Worm (Caenorhabditis elegans) whole organism, L2 larva: ENCODE data around the gene cbd-1.

Experiments
- C34F6.9 ChIP-seq: fragments of 150-350 bp; optimal IDR thresholded peaks from 2 replicates; lab custom pipeline; 2014; ENCODE audit warnings: missing biosample characterization, missing genetic modification characterization
- F13H6.1 ChIP-seq: sonication (generic microtip); optimal IDR thresholded peaks from 2 replicates; lab custom pipeline; 2016; ENCODE audit warnings: missing genetic modification characterization, missing compliant biosample characterization
- R02D3.7 ChIP-seq: fragments of 150-350 bp; optimal IDR thresholded peaks from 2 replicates; lab custom pipeline; 2014; ENCODE audit warnings: missing biosample characterization, missing genetic modification characterization
- Y55F3AM.14 ChIP-seq: fragments of 200-800 bp; sonication (Bioruptor generic); optimal IDR thresholded peaks from 2 replicates; lab custom pipeline; 2018; ENCODE audit warnings: mild to moderate bottlenecking, missing genetic modification characterization, missing compliant biosample characterization
- ZK546.5 ChIP-seq: sonication (generic microtip); optimal IDR thresholded peaks from 2 replicates; lab custom pipeline; 2017; ENCODE audit warnings: missing biosample characterization, missing genetic modification characterization
- alr-1 ChIP-seq: fragments of 150-350 bp; optimal IDR thresholded peaks from 2 replicates; lab custom pipeline; 2014; ENCODE audit warnings: missing biosample characterization, missing genetic modification characterization
- aly-2 ChIP-seq: fragments of 150-350 bp; optimal IDR thresholded peaks from 2 replicates; lab custom pipeline; 2014; ENCODE audit warnings: missing biosample characterization, missing genetic modification characterization
- ama-1 ChIP-seq: fragments of 150-350 bp; optimal IDR thresholded peaks from 2 replicates; lab custom pipeline; 2018; ENCODE audit warnings: inconsistent platforms
- blmp-1 ChIP-seq: sonication (generic microtip); optimal IDR thresholded peaks from 2 replicates; lab custom pipeline; 2017; ENCODE audit warnings: missing genetic modification characterization, mild to moderate bottlenecking, missing compliant biosample characterization, antibody characterized with exemption, moderate library complexity; ENCODE audit not compliant: insufficient read depth
- ceh-16 ChIP-seq: fragments of 150-350 bp; optimal IDR thresholded peaks from 2 replicates; lab custom pipeline; 2014; ENCODE audit warnings: missing biosample characterization, missing genetic modification characterization
- egl-27 ChIP-seq: sonication (generic microtip); optimal IDR thresholded peaks from 3 replicates; lab custom pipeline; 2017; ENCODE audit warnings: missing biosample characterization, missing genetic modification reagents, missing genetic modification characterization
- elt-1 ChIP-seq: fragments of 150-350 bp; optimal IDR thresholded peaks from 2 replicates; lab custom pipeline; 2014; ENCODE audit warnings: missing biosample characterization, missing genetic modification characterization
- gmeb-1 ChIP-seq: fragments of 150-350 bp; optimal IDR thresholded peaks from 2 replicates; lab custom pipeline; 2014; ENCODE audit warnings: missing biosample characterization, missing genetic modification characterization
- lin-11 ChIP-seq: fragments of 150-350 bp; sonication (generic microtip); optimal IDR thresholded peaks from 2 replicates; lab custom pipeline; 2014; ENCODE audit warnings: missing biosample characterization, missing genetic modification characterization, inconsistent platforms, mixed read lengths
- lin-13 ChIP-seq: fragments of 150-350 bp; optimal IDR thresholded peaks from 2 replicates; lab custom pipeline; 2014; ENCODE audit warnings: missing biosample characterization, missing genetic modification reagents, missing genetic modification characterization
- lin-39 ChIP-seq: fragments of 150-350 bp; optimal IDR thresholded peaks from 2 replicates; lab custom pipeline; 2014; ENCODE audit warnings: missing biosample characterization, missing genetic modification reagents, missing genetic modification characterization
- mab-5 ChIP-seq: fragments of 150-350 bp; optimal IDR thresholded peaks from 2 replicates; lab custom pipeline; 2014; ENCODE audit warnings: missing biosample characterization, missing genetic modification characterization
- mbf-1 ChIP-seq: sonication (generic microtip); optimal IDR thresholded peaks from 2 replicates; lab custom pipeline; 2017; ENCODE audit warnings: missing biosample characterization, missing genetic modification characterization
- mdl-1 ChIP-seq, 2 experiments: fragments of 150-350 bp in 1 of 2; sonication (generic microtip) in 1 of 2; optimal IDR thresholded peaks; 2 replicates each; lab custom pipeline; 2017; ENCODE audit warnings: missing biosample characterization in 2 of 2, missing genetic modification characterization in 2 of 2
- nhr-10 ChIP-seq: sonication (generic microtip); optimal IDR thresholded peaks from 2 replicates; lab custom pipeline; 2017; ENCODE audit warnings: missing biosample characterization, missing genetic modification characterization
- nhr-11 ChIP-seq: fragments of 150-350 bp; optimal IDR thresholded peaks from 2 replicates; lab custom pipeline; 2014; ENCODE audit warnings: missing biosample characterization, missing genetic modification characterization
- nhr-129 ChIP-seq: fragments of 150-350 bp; optimal IDR thresholded peaks from 2 replicates; lab custom pipeline; 2014; ENCODE audit warnings: missing biosample characterization, missing genetic modification characterization
- nhr-21 ChIP-seq: fragments of 150-350 bp; optimal IDR thresholded peaks from 2 replicates; lab custom pipeline; 2014; ENCODE audit warnings: missing biosample characterization, missing genetic modification characterization
- nhr-23 ChIP-seq: fragments of 150-350 bp; optimal IDR thresholded peaks from 2 replicates; lab custom pipeline; 2014; ENCODE audit warnings: missing biosample characterization, missing genetic modification reagents, missing genetic modification characterization
- nhr-237 ChIP-seq: fragments of 150-350 bp; optimal IDR thresholded peaks from 2 replicates; lab custom pipeline; 2014; ENCODE audit warnings: missing biosample characterization, missing genetic modification characterization
- nhr-25 ChIP-seq: fragments of 150-350 bp; sonication (generic microtip); optimal IDR thresholded peaks from 3 replicates; lab custom pipeline; 2014; ENCODE audit warnings: missing biosample characterization, missing genetic modification characterization
- nhr-77 ChIP-seq: fragments of 150-350 bp; optimal IDR thresholded peaks from 2 replicates; lab custom pipeline; 2014; ENCODE audit warnings: missing biosample characterization, missing genetic modification characterization
- skn-1 ChIP-seq: sonication (generic microtip); optimal IDR thresholded peaks from 2 replicates; lab custom pipeline; 2017; ENCODE audit warnings: missing biosample characterization, missing genetic modification characterization
- sma-3 ChIP-seq: sonication (generic microtip); optimal IDR thresholded peaks from 2 replicates; lab custom pipeline; 2016; ENCODE audit warnings: missing genetic modification reagents, missing genetic modification characterization, missing compliant biosample characterization
- snpc-4 ChIP-seq: fragments of 150-350 bp; optimal IDR thresholded peaks from 2 replicates; lab custom pipeline; 2014; ENCODE audit warnings: missing biosample characterization, missing genetic modification characterization
- unc-39 ChIP-seq: fragments of 150-350 bp; optimal IDR thresholded peaks from 2 replicates; lab custom pipeline; 2014; ENCODE audit warnings: missing biosample characterization, missing genetic modification characterization
- unc-55 ChIP-seq: fragments of 150-350 bp; sonication (generic microtip); optimal IDR thresholded peaks from 3 replicates; lab custom pipeline; 2014; ENCODE audit warnings: missing biosample characterization, missing genetic modification reagents, missing genetic modification characterization
- unc-62 ChIP-seq: fragments of 150-350 bp; optimal IDR thresholded peaks from 2 replicates; lab custom pipeline; 2014; ENCODE audit warnings: missing biosample characterization, missing genetic modification reagents, missing genetic modification characterization
- zag-1 ChIP-seq: fragments of 150-350 bp; optimal IDR thresholded peaks from 2 replicates; lab custom pipeline; 2014; ENCODE audit warnings: missing biosample characterization, missing genetic modification characterization
- ztf-1 ChIP-seq: fragments of 200-800 bp; sonication (Bioruptor generic); conservative IDR thresholded peaks from 2 replicates; pipeline ENCODE4 v1.3.6; 2022; ENCODE audit warnings: missing genetic modification characterization, missing compliant biosample characterization
- ztf-4 ChIP-seq: fragments of 150-350 bp; optimal IDR thresholded peaks from 2 replicates; lab custom pipeline; 2014; ENCODE audit warnings: missing biosample characterization, missing genetic modification characterization

Gene cbd-1

DNA sequence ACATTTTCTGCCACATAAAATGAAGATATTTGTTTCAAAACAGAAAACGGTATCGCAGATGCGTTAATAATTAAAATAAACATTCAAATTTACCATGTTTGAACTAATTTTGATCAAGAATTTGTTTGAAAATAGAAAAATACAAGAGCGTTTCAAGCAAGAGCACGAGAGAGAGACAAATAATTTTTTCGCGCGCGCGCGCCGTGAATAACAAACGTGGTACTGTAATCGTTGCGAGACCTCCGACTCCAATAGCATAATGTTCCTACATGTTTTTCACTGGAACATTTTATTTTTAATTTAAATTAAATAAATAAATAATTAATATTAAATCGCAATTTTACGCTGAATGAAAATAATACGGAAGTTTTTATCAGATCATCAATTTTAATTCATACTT, 35.8 kb upstream of the cbd-1 start, which contains the start of gene F54E12.2:
Gene F54E12.2, minus strand, starts transcription at position 164 of the 400 bp plus-strand sequence.
- no peak for TF ChIP-seq egl-27 (tag; lab: Kevin White, UChicago)
- no peak for TF ChIP-seq ztf-4
- TF ChIP-seq mab-5 (tag; lab: Kevin White, UChicago), result no peak
- TF ChIP-seq gmeb-1 (tag; lab: Kevin White, UChicago), result no peak
- no peak for TF ChIP-seq nhr-237 (tag; lab: Kevin White, UChicago)
- TF ChIP-seq, all 48 proteins: peak for 0

DNA sequence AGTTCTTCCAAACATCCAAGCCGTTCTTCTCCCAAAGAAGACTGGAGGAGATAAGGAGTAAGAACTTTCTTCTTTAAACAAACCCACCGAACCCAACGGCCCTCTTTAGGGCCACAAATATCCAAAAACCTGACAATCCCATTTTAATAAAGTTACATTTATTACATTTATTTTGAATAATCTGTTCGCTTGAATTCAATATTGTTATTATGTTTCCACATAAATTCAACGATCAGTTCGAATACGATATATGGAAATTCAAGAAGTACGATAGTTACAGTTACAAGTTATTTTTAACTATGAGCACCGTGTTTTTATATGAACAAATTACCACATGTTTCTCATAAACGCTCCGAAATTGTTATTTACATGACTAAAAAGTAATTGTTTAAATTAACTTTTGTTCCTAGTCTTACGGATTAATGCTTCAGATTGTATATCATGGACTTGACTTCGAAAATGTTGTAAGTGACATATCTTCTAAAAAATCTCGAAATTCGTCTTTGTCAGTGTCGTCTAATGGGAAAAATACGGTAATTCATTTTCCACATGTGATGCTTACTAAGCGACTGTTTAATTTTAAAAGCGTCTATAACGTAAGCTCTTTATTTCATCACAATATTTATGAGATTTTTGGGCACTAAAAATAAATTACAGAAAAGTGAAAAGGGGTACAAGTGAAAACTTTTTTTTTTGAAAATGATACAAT, 31.9 kb upstream of the cbd-1 start:
- TF ChIP-seq lin-11 (no peak), ZK546.5 (no peak), ceh-16 (tag; lab: Kevin White, UChicago) (no peak), F13H6.1 (tag; lab: Kevin White, UChicago) (no peak), nhr-11 (tag; lab: Kevin White, UChicago) (no peak), nhr-77 (tag; lab: Kevin White, UChicago) (no peak), Y55F3AM.14 (GFP tag; lab: Kevin White, UChicago) (no peak), C34F6.9 (tag; lab: Kevin White, UChicago) (no peak), nhr-21 (no peak), sma-3 (GFP tag; lab: Kevin White, UChicago) (no peak), nhr-25 (tag; lab: Kevin White, UChicago) (no peak), nhr-10 (tag; lab: Kevin White, UChicago) (no peak), zag-1 (no peak), unc-62 (GFP tag; lab: Kevin White, UChicago) (no peak), ama-1 (lab: Kevin White, UChicago) (no peak), snpc-4 (tag; lab: Kevin White, UChicago) (no peak), nhr-23 (tag; lab: Kevin White, UChicago) (no peak), R02D3.7 (tag; lab: Kevin White, UChicago) (no peak), skn-1 (tag; lab: Kevin White, UChicago) (no peak), egl-27 (tag; lab: Kevin White, UChicago) (no peak)

DNA sequence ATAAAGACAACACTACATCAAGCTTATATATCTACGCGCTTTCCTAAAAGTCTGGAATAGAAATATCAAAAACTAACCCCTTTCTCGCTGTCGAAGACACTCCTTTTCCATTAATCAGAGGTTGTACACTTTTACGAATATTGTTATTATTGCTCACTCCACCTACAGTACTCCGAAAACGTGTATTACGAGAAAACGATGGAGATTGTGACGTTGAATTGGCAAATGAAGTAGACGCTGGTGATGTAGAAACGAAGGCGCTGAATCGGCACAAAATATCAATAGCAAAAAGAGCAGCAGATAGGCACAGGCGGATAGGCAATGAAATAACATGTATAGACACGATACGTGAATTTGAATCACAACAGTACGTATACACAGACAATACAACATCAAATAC, 28.5 kb upstream of the cbd-1 start:
- TF ChIP-seq aly-2 (tag; lab: Kevin White, UChicago), result no peak
- no peak for TF ChIP-seq lin-11
- no peak for TF ChIP-seq ztf-4
- TF ChIP-seq unc-62 (GFP tag; lab: Kevin White, UChicago), result no peak
- no peak for TF ChIP-seq mdl-1 (tag; optimal IDR thresholded peaks at IDR 0.05; lab: Kevin White, UChicago)
- TF ChIP-seq blmp-1 (tag; lab: Kevin White, UChicago), result no peak
- TF ChIP-seq lin-39 (tag; lab: Kevin White, UChicago), result no peak
- no peak for TF ChIP-seq alr-1
- no peak for TF ChIP-seq ztf-1 (GFP tag; lab: Robert Waterston, UW)
- TF ChIP-seq ceh-16 (tag; lab: Kevin White, UChicago), result no peak
- no peak for TF ChIP-seq nhr-21
- no peak for TF ChIP-seq Y55F3AM.14 (GFP tag; lab: Kevin White, UChicago)

DNA sequence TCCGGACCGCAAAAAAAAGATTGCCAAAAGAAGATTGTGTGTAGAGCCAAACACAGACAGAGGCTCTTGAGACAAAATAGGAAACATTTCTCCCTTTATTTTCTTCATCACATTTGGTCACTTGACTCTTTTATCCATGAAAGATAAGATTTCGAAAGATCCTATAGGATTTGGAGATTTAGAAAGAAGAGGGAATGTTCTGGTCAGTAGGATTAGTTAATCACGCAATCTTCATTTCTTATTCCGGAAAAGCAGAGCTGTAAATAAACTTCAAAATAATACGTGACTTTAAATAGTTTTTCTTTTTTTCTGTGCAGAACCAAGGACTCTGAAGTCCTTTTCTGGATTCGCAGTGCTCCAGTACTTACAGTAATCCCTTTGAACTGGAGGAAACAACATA, 25.5 kb upstream of the cbd-1 start:
- TF ChIP-seq lin-39 (tag; lab: Kevin White, UChicago) (no peak), C34F6.9 (tag; lab: Kevin White, UChicago) (peak; percentile 27), unc-39 (tag; lab: Kevin White, UChicago) (no peak), lin-13 (GFP tag; lab: Kevin White, UChicago) (no peak)

DNA sequence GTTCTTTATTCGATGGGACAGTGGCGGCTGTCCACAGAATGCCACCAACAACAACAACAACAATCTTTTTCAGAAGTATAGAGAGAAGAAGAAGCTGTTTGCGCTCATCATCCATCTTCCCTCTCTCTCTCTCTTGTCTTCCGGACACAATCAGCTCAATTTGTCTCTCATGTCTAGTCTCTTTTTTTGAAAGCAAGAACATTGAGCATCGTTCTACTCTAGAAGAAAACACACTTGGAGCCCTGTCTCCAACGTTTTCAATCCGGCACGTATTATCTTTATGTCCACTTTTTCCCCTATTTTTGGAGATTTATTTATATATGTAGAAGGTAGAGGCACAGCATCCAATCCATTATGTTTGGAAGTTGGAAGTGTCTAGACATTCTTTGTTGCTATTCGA, 24.0 kb upstream of the cbd-1 start:
- TF ChIP-seq elt-1 (tag; lab: Kevin White, UChicago), result no peak
- peak; percentile 33 for TF ChIP-seq unc-55
- TF ChIP-seq nhr-129 (tag; lab: Kevin White, UChicago), result peak; percentile 15
- TF ChIP-seq mbf-1, result no peak
